Worm (Caenorhabditis elegans): Measurements from ENCODE around the gene gyg-2.

Gene gyg-2

DNA sequence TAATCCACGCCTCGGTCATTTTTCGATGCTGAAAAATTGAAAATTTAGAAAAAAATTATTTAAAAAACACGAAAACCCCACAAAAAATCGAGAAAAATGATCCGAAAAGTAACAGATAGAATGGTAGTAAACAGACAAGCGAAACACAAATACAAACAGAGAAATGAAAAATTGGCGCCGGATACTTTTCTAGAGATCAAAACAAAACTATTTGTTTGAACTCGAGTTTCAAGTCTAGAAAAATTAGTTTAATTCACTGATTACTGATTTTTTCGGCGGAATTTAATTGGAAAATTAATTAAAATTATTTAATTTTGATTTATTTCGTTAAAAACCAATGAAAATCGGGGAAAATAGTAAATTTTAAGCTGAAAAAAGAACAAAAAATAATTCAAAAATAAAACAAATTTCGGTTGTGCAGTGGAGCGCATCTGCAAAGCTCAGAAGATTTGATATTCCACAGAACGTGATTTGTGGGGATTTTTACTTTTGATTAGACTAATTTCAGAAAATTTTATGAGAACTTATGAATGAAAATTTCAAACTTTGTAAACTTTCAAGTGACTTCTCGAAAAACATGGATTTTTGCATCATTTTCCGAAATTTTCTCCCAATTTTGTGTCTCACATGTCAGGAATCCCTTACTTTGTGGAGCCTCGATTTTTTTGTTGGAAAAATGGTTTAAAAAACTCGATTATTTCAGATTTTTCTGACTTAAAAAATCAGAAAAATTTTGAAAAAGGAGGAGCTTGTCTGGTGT is at the start of gene gyg-2:
TSS of gene gyg-2 (minus strand) at position 28 of the 760 bp plus-strand sequence.
- no peak for TF ChIP-seq nhr-25 (tag; optimal IDR thresholded peaks at IDR 0.05)
- TF ChIP-seq ZK546.5 (tag; optimal IDR thresholded peaks at IDR 0.05): no peak

- TF ChIP-seq lsy-2 (tag; optimal IDR thresholded peaks at IDR 0.05): peak; percentile 76 to 80
- TF ChIP-seq ZK546.5 (tag; optimal IDR thresholded peaks at IDR 0.05): no peak
- peak; percentile 42 for TF ChIP-seq sma-3 (GFP tag; optimal IDR thresholded peaks at IDR 0.05)
- peak; percentile 46 for TF ChIP-seq F13H6.1 (tag; optimal IDR thresholded peaks at IDR 0.05)
- TF ChIP-seq aly-2 (tag; optimal IDR thresholded peaks at IDR 0.05): no peak
- peak; percentile 77 for TF ChIP-seq C34F6.9 (tag; optimal IDR thresholded peaks at IDR 0.05)
- peak; percentile 12 for TF ChIP-seq egl-27 (tag; optimal IDR thresholded peaks at IDR 0.05)
- no peak for TF ChIP-seq nhr-237 (tag; optimal IDR thresholded peaks at IDR 0.05)
- TF ChIP-seq ztf-11 (tag; optimal IDR thresholded peaks at IDR 0.05): no peak
- TF ChIP-seq unc-55 (GFP tag; optimal IDR thresholded peaks at IDR 0.05): peak; percentile 70
- TF ChIP-seq ama-1 (optimal IDR thresholded peaks at IDR 0.05): no peak
- TF ChIP-seq ztf-4 (tag; optimal IDR thresholded peaks at IDR 0.05): no peak
- TF ChIP-seq dmd-4 (tag; optimal IDR thresholded peaks at IDR 0.05): no peak
- TF ChIP-seq sem-4 (tag; optimal IDR thresholded peaks at IDR 0.05): no peak
- no peak for TF ChIP-seq zag-1 (tag; optimal IDR thresholded peaks at IDR 0.05)
- TF ChIP-seq nhr-21 (tag; optimal IDR thresholded peaks at IDR 0.05): peak; percentile 32
- TF ChIP-seq lin-13 (GFP tag; optimal IDR thresholded peaks at IDR 0.05): peak; percentile 61
- TF ChIP-seq ztf-1 (GFP tag; conservative IDR thresholded peaks at IDR 0.05): no peak
- no peak for TF ChIP-seq alr-1 (tag; optimal IDR thresholded peaks at IDR 0.05)
- TF ChIP-seq nhr-77 (tag; optimal IDR thresholded peaks at IDR 0.05): no peak
- TF ChIP-seq mab-5 (tag; optimal IDR thresholded peaks at IDR 0.05): peak; percentile 28
- TF ChIP-seq gmeb-1 (tag; optimal IDR thresholded peaks at IDR 0.05): peak; percentile 81
- no peak for TF ChIP-seq mdl-1 (tag; optimal IDR thresholded peaks at IDR 0.05)
- TF ChIP-seq crh-2 (tag; optimal IDR thresholded peaks at IDR 0.05): peak; percentile 66
- peak; percentile 27 for TF ChIP-seq nhr-129 (tag; optimal IDR thresholded peaks at IDR 0.05)
- TF ChIP-seq sma-9 (GFP tag; optimal IDR thresholded peaks at IDR 0.05): no peak
- TF ChIP-seq sma-9 (tag; optimal IDR thresholded peaks at IDR 0.05): no peak
- TF ChIP-seq lin-11 (tag; optimal IDR thresholded peaks at IDR 0.05): peak; percentile 76
- peak; percentile 76 for TF ChIP-seq snpc-4 (tag; optimal IDR thresholded peaks at IDR 0.05)
- TF ChIP-seq ceh-16 (tag; optimal IDR thresholded peaks at IDR 0.05): peak; percentile 22
- TF ChIP-seq R02D3.7 (tag; optimal IDR thresholded peaks at IDR 0.05): peak; percentile 7
- TF ChIP-seq nhr-25 (tag; optimal IDR thresholded peaks at IDR 0.05): peak; percentile 40
- no peak for TF ChIP-seq skn-1 (tag; optimal IDR thresholded peaks at IDR 0.05)
Observed at ce11 chrV:16794828-16795354, 48.8 kb upstream of the gyg-2 start, which contains the start of the genes ctps-1 and pus-1. TSS of gene ctps-1 (plus strand) at chrV:16794878. TSS of gene pus-1 (minus strand) at chrV:16794952.

ce11 chrV:16794079-16794478 is 48.0 kb upstream of the gyg-2 start:
- TF ChIP-seq blmp-1 (tag; optimal IDR thresholded peaks at IDR 0.05; ENCODE audit: insufficient read depth) (no peak), alr-1 (tag; optimal IDR thresholded peaks at IDR 0.05) (no peak), gmeb-1 (tag; optimal IDR thresholded peaks at IDR 0.05) (no peak), nhr-11 (tag; optimal IDR thresholded peaks at IDR 0.05) (no peak), unc-39 (tag; optimal IDR thresholded peaks at IDR 0.05) (no peak), nhr-10 (tag; optimal IDR thresholded peaks at IDR 0.05) (no peak), nhr-237 (tag; optimal IDR thresholded peaks at IDR 0.05) (no peak), ztf-11 (tag; optimal IDR thresholded peaks at IDR 0.05) (no peak), sem-4 (tag; optimal IDR thresholded peaks at IDR 0.05) (no peak), zag-1 (tag; optimal IDR thresholded peaks at IDR 0.05) (no peak), egl-27 (tag; optimal IDR thresholded peaks at IDR 0.05) (no peak), elt-3 (tag; optimal IDR thresholded peaks at IDR 0.05) (no peak), lsy-2 (tag; optimal IDR thresholded peaks at IDR 0.05) (no peak), dmd-4 (tag; optimal IDR thresholded peaks at IDR 0.05) (no peak), skn-1 (tag; optimal IDR thresholded peaks at IDR 0.05) (no peak), nhr-21 (tag; optimal IDR thresholded peaks at IDR 0.05) (no peak), unc-62 (GFP tag; optimal IDR thresholded peaks at IDR 0.05) (no peak)

All from whole organism, L2 larva.